Fruit fly (Drosophila melanogaster) Kc167 (cell line): ENCODE data around the gene Gr98a.

Experiments
- Myc ChIP-seq: fragments of >200 bp; optimal IDR thresholded peaks from 2 replicates; lab custom pipeline; 2017; ENCODE audit warnings: missing external identifiers
- Sin3A ChIP-seq: fragments of >200 bp; optimal IDR thresholded peaks from 2 replicates; lab custom pipeline; 2018; ENCODE audit warnings: missing external identifiers
- h ChIP-seq: fragments of >200 bp; optimal IDR thresholded peaks from 3 replicates; lab custom pipeline; 2018; ENCODE audit warnings: missing external identifiers
- ttk ChIP-seq: sonication (Bioruptor generic); optimal IDR thresholded peaks from 2 replicates; lab custom pipeline; 2017; ENCODE audit warnings: missing external identifiers

DNA sequence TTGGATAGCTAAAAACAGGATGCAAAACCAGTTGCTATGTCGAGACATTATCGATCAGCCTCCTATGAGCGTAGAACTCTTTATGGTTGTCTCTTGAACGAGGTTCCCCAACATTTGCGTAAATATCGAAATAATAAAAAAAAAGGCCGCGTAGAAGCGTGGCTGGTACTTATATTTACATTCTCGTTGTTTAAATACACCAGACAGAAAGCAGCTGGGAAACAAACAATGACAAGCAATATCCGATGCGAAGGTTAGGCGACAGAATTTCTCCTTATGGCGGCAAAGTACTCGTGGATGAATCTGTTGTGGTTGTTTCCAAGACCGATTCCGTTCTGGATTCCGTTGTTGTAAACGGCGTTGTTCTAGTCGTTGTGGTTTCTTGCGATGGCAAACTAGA lies 14.2 kb downstream of the Gr98a start, which contains the start of gene CG43139:
- TF ChIP-seq Sin3A (lab: Kevin White, UChicago), result no peak
- TF ChIP-seq Myc (lab: Kevin White, UChicago), result no peak
- TF ChIP-seq ttk (lab: Kevin White, UChicago), result no peak
- no peak for TF ChIP-seq h (lab: Kevin White, UChicago)
